Fruit fly (Drosophila melanogaster) whole organism, embryonic: ENCODE data around the gene UQCR-14L.

Experiments
- Abd-B ChIP-seq: fragments of 200-800 bp; sonication (Bioruptor generic); optimal IDR thresholded peaks from 2 replicates; lab custom pipeline; 2018; ENCODE audit warnings: missing biosample characterization, mild to moderate bottlenecking, missing genetic modification characterization, moderate library complexity
- Atf6 ChIP-seq: fragments of 200-800 bp; sonication (Bioruptor generic); IDR thresholded peaks from 2 replicates; pipeline ENCODE4 v1.3.6; 2022; ENCODE audit warnings: missing biosample characterization, missing genetic modification characterization
- B-H2 ChIP-seq: fragments of 200-800 bp; sonication (Bioruptor generic); optimal IDR thresholded peaks from 2 replicates; lab custom pipeline; 2018; ENCODE audit warnings: missing biosample characterization, mild to moderate bottlenecking, missing genetic modification characterization
- CG10267 ChIP-seq: fragments of 200-800 bp; sonication (Bioruptor generic); optimal IDR thresholded peaks from 2 replicates; lab custom pipeline; 2018; ENCODE audit warnings: missing biosample characterization, mild to moderate bottlenecking, missing genetic modification characterization, moderate library complexity
- CG10274 ChIP-seq: fragments of 200-800 bp; sonication (Bioruptor generic); optimal IDR thresholded peaks from 3 replicates; lab custom pipeline; 2017; ENCODE audit warnings: missing biosample characterization, mild to moderate bottlenecking, missing genetic modification characterization
- CG10959 ChIP-seq: fragments of 200-800 bp; sonication (Bioruptor generic); IDR thresholded peaks from 2 replicates; pipeline ENCODE4 v1.3.6; 2022; ENCODE audit warnings: missing biosample characterization, missing genetic modification characterization
- CG1233 ChIP-seq: fragments of 200-800 bp; sonication (Bioruptor generic); optimal IDR thresholded peaks from 4 replicates; lab custom pipeline; 2018; ENCODE audit warnings: missing biosample characterization, mild to moderate bottlenecking, missing genetic modification characterization
- CG12659 ChIP-seq: fragments of 200-800 bp; sonication (Bioruptor generic); optimal IDR thresholded peaks from 3 replicates; lab custom pipeline; 2017; ENCODE audit warnings: mild to moderate bottlenecking, missing biosample characterization, missing genetic modification reagents, missing genetic modification characterization
- CG12744 ChIP-seq: fragments of 200-800 bp; sonication (Bioruptor generic); optimal IDR thresholded peaks from 2 replicates; lab custom pipeline; 2016; ENCODE audit warnings: missing biosample characterization, missing genetic modification characterization
- CG13624 ChIP-seq: fragments of 200-800 bp; sonication (Bioruptor generic); optimal IDR thresholded peaks from 2 replicates; lab custom pipeline; 2016; ENCODE audit warnings: missing biosample characterization, missing genetic modification characterization
- CG14667 ChIP-seq: fragments of 200-800 bp; sonication (Bioruptor generic); IDR thresholded peaks from 2 replicates; pipeline ENCODE4 v1.3.6; 2022; ENCODE audit warnings: missing biosample characterization, missing genetic modification characterization
- CG15269 ChIP-seq: fragments of 200-800 bp; sonication (Bioruptor generic); optimal IDR thresholded peaks from 2 replicates; lab custom pipeline; 2018; ENCODE audit warnings: missing biosample characterization, mild to moderate bottlenecking, missing genetic modification characterization, moderate library complexity
- CG15601 ChIP-seq: fragments of 200-800 bp; sonication (Bioruptor generic); optimal IDR thresholded peaks from 3 replicates; lab custom pipeline; 2019; ENCODE audit warnings: missing biosample characterization, mild to moderate bottlenecking, missing genetic modification characterization, moderate library complexity
- CG1792 ChIP-seq: fragments of 200-800 bp; sonication (Bioruptor generic); optimal IDR thresholded peaks from 2 replicates; lab custom pipeline; 2016; ENCODE audit warnings: missing biosample characterization, missing genetic modification characterization
- CG18011 ChIP-seq: fragments of 200-800 bp; sonication (Bioruptor generic); optimal IDR thresholded peaks from 2 replicates; lab custom pipeline; 2017; ENCODE audit warnings: missing biosample characterization, missing genetic modification characterization, mild to moderate bottlenecking, moderate library complexity, missing genotype
- CG18764 ChIP-seq: fragments of 200-800 bp; sonication (Bioruptor generic); optimal IDR thresholded peaks from 3 replicates; lab custom pipeline; 2016; ENCODE audit warnings: missing biosample characterization, missing genetic modification characterization
- CG31365 ChIP-seq: fragments of 200-800 bp; sonication (Bioruptor generic); optimal IDR thresholded peaks from 2 replicates; lab custom pipeline; 2018; ENCODE audit warnings: missing biosample characterization, mild to moderate bottlenecking, missing genetic modification characterization
- CG3847 ChIP-seq: fragments of 200-800 bp; sonication (Bioruptor generic); IDR thresholded peaks from 2 replicates; pipeline ENCODE4 v1.3.6; 2022; ENCODE audit warnings: missing biosample characterization, missing genetic modification characterization
- CG4282 ChIP-seq: fragments of 200-800 bp; sonication (Bioruptor generic); optimal IDR thresholded peaks from 2 replicates; lab custom pipeline; 2016; ENCODE audit warnings: missing biosample characterization, missing genetic modification characterization
- CG4820 ChIP-seq: fragments of 200-800 bp; sonication (Bioruptor generic); optimal IDR thresholded peaks from 3 replicates; lab custom pipeline; 2016; ENCODE audit warnings: missing biosample characterization, missing genetic modification characterization
- CG5180 ChIP-seq: fragments of 200-800 bp; sonication (Bioruptor generic); optimal IDR thresholded peaks from 3 replicates; lab custom pipeline; 2017; ENCODE audit warnings: missing biosample characterization, missing genetic modification characterization, mild to moderate bottlenecking, moderate library complexity, missing genetic modification reagents
- CG7556 ChIP-seq: fragments of 200-800 bp; sonication (Bioruptor generic); optimal IDR thresholded peaks from 2 replicates; lab custom pipeline; 2017; ENCODE audit warnings: missing biosample characterization, mild to moderate bottlenecking, missing genetic modification characterization
- CG8765 ChIP-seq: fragments of 200-800 bp; sonication (Bioruptor generic); IDR thresholded peaks from 2 replicates; pipeline ENCODE4 v1.3.6; 2022; ENCODE audit warnings: missing biosample characterization, missing genetic modification characterization
- Dad ChIP-seq: fragments of 200-800 bp; sonication (Bioruptor generic); optimal IDR thresholded peaks from 3 replicates; lab custom pipeline; 2016; ENCODE audit warnings: missing biosample characterization, missing genetic modification characterization
- Dref ChIP-seq: fragments of 200-800 bp; sonication (Bioruptor generic); IDR thresholded peaks from 2 replicates; pipeline ENCODE4 v1.3.6; 2022; ENCODE audit warnings: missing biosample characterization, missing genetic modification characterization
- Mad ChIP-seq: fragments of 200-800 bp; sonication (Bioruptor generic); optimal IDR thresholded peaks from 2 replicates; lab custom pipeline; 2016; ENCODE audit warnings: missing biosample characterization, missing genetic modification characterization
- NC2α ChIP-seq: fragments of 200-800 bp; sonication (Bioruptor generic); optimal IDR thresholded peaks from 2 replicates; lab custom pipeline; 2016; ENCODE audit warnings: missing biosample characterization, missing genetic modification characterization
- Nf-YC ChIP-seq: fragments of 200-800 bp; optimal IDR thresholded peaks from 3 replicates; lab custom pipeline; 2019; ENCODE audit warnings: missing biosample characterization, mild to moderate bottlenecking, missing genetic modification characterization, moderate library complexity
- Rx ChIP-seq: fragments of 200-800 bp; sonication (Bioruptor generic); IDR thresholded peaks from 2 replicates; pipeline ENCODE4 v1.3.6; 2022; ENCODE audit warnings: missing biosample characterization, missing genetic modification characterization
- Sin3A ChIP-seq: fragments of >200 bp; optimal IDR thresholded peaks from 2 replicates; lab custom pipeline; 2018
- Tbp ChIP-seq: fragments of >200 bp; optimal IDR thresholded peaks from 2 replicates; lab custom pipeline; 2018; ENCODE audit warnings: missing biosample characterization, missing genetic modification characterization
- Vsx1 ChIP-seq: fragments of 200-800 bp; sonication (Bioruptor generic); optimal IDR thresholded peaks from 2 replicates; lab custom pipeline; 2017; ENCODE audit warnings: missing biosample characterization, mild to moderate bottlenecking, missing genetic modification characterization, missing genetic modification reagents
- al ChIP-seq: fragments of 200-800 bp; sonication (Bioruptor generic); IDR thresholded peaks from 2 replicates; pipeline ENCODE4 v1.3.6; 2022; ENCODE audit warnings: missing biosample characterization, missing genetic modification characterization
- crc ChIP-seq: fragments of 200-800 bp; sonication (Bioruptor generic); optimal IDR thresholded peaks from 2 replicates; lab custom pipeline; 2016; ENCODE audit warnings: missing biosample characterization, missing genetic modification characterization
- dimm ChIP-seq: fragments of 200-800 bp; sonication (Bioruptor generic); IDR thresholded peaks from 2 replicates; pipeline ENCODE4 v1.3.6; 2022; ENCODE audit warnings: missing biosample characterization, missing genetic modification characterization
- disco-r ChIP-seq: fragments of 200-800 bp; sonication (Bioruptor generic); optimal IDR thresholded peaks from 2 replicates; lab custom pipeline; 2016; ENCODE audit warnings: missing biosample characterization, missing genetic modification characterization
- eyg ChIP-seq: fragments of 200-800 bp; sonication (Bioruptor generic); optimal IDR thresholded peaks from 3 replicates; lab custom pipeline; 2016; ENCODE audit warnings: missing biosample characterization, missing genetic modification characterization
- fru ChIP-seq: fragments of >200 bp; optimal IDR thresholded peaks from 2 replicates; lab custom pipeline; 2017
- grau ChIP-seq: fragments of 200-800 bp; optimal IDR thresholded peaks from 3 replicates; lab custom pipeline; 2019; ENCODE audit warnings: missing biosample characterization, mild to moderate bottlenecking, missing genetic modification characterization, moderate library complexity
- gro ChIP-seq: fragments of 200-800 bp; sonication (Bioruptor generic); optimal IDR thresholded peaks from 2 replicates; lab custom pipeline; 2016; ENCODE audit warnings: missing biosample characterization, missing genetic modification characterization
- kah ChIP-seq: fragments of 200-800 bp; sonication (Bioruptor generic); optimal IDR thresholded peaks from 2 replicates; lab custom pipeline; 2018; ENCODE audit warnings: missing biosample characterization, mild to moderate bottlenecking, missing genetic modification characterization
- knrl ChIP-seq: fragments of 200-800 bp; sonication (Bioruptor generic); IDR thresholded peaks from 3 replicates; pipeline ENCODE4 v1.3.6; 2022; ENCODE audit warnings: missing biosample characterization, missing genetic modification characterization; ENCODE audit not compliant: partially characterized antibody
- luna ChIP-seq: fragments of 200-800 bp; sonication (Bioruptor generic); optimal IDR thresholded peaks from 2 replicates; lab custom pipeline; 2016; ENCODE audit warnings: missing biosample characterization, missing genetic modification characterization
- mam ChIP-seq: fragments of 200-800 bp; sonication (Bioruptor generic); optimal IDR thresholded peaks from 3 replicates; lab custom pipeline; 2016; ENCODE audit warnings: missing biosample characterization, missing genetic modification characterization
- psq ChIP-seq: fragments of 200-800 bp; sonication (Bioruptor generic); optimal IDR thresholded peaks from 2 replicates; lab custom pipeline; 2017; ENCODE audit warnings: missing biosample characterization, missing genetic modification characterization
- pzg ChIP-seq: fragments of 200-800 bp; sonication (Bioruptor generic); optimal IDR thresholded peaks from 3 replicates; lab custom pipeline; 2018; ENCODE audit warnings: missing biosample characterization, mild to moderate bottlenecking, missing genetic modification characterization, moderate library complexity
- seq ChIP-seq: fragments of 200-800 bp; sonication (Bioruptor generic); IDR thresholded peaks from 2 replicates; pipeline ENCODE4 v1.3.6; 2022; ENCODE audit warnings: missing biosample characterization, missing genetic modification characterization
- sug ChIP-seq: fragments of 200-800 bp; optimal IDR thresholded peaks from 2 replicates; lab custom pipeline; 2019; ENCODE audit warnings: missing biosample characterization, mild to moderate bottlenecking, missing genetic modification characterization, moderate library complexity
- tap ChIP-seq: fragments of 200-800 bp; optimal IDR thresholded peaks from 3 replicates; lab custom pipeline; 2019; ENCODE audit warnings: missing biosample characterization, mild to moderate bottlenecking, missing genetic modification characterization, moderate library complexity
- tio ChIP-seq: fragments of 200-800 bp; sonication (Bioruptor generic); optimal IDR thresholded peaks from 2 replicates; lab custom pipeline; 2017; ENCODE audit warnings: missing biosample characterization, missing genetic modification characterization, inconsistent platforms
- tx ChIP-seq: fragments of 200-800 bp; sonication (Bioruptor generic); optimal IDR thresholded peaks from 2 replicates; lab custom pipeline; 2016; ENCODE audit warnings: missing biosample characterization, missing genetic modification characterization
- yki ChIP-seq: fragments of >200 bp; optimal IDR thresholded peaks from 3 replicates; lab custom pipeline; 2018

The UQCR-14L gene

dm6 chr3R:28335462-28335998 lies 41.7 kb downstream of the UQCR-14L start (continued):
- peak; percentile 78 for TF ChIP-seq CG12659 (GFP tag; lab: Kevin White, UChicago)
- peak; percentile 47 for TF ChIP-seq CG31365 (tag; lab: Kevin White, UChicago)
- TF ChIP-seq Atf6 (GFP tag; lab: Robert Waterston, UW): peak; percentile 65; the same call in 1 of the 2 replicates
- TF ChIP-seq fru: peak; percentile 24
- TF ChIP-seq CG1233 (GFP tag; lab: Kevin White, UChicago): peak; percentile 60
- TF ChIP-seq CG1792 (GFP tag; lab: Kevin White, UChicago): peak; percentile 67
- TF ChIP-seq CG18011 (GFP tag; lab: Kevin White, UChicago): peak; percentile 48
- peak; percentile 49 for TF ChIP-seq tio (GFP tag; lab: Kevin White, UChicago)
- peak; percentile 83 for TF ChIP-seq mam
- peak; percentile 81 for TF ChIP-seq sug (tag; lab: Kevin White, UChicago)
- peak; percentile 68 for TF ChIP-seq Abd-B (GFP tag; lab: Kevin White, UChicago)
- peak; percentile 75 for TF ChIP-seq gro (GFP tag; lab: Kevin White, UChicago)
- TF ChIP-seq psq (GFP tag; lab: Kevin White, UChicago): no peak
- TF ChIP-seq CG14667 (GFP tag; lab: Robert Waterston, UW): no peak
- peak; percentile 19 for TF ChIP-seq CG4282 (GFP tag; lab: Kevin White, UChicago)
- TF ChIP-seq luna (GFP tag; lab: Kevin White, UChicago): no peak
- TF ChIP-seq yki (lab: Kevin White, UChicago): no peak
- peak; percentile 14 for TF ChIP-seq CG12744 (GFP tag; lab: Kevin White, UChicago)
- peak; percentile 70 for TF ChIP-seq NC2α (GFP tag; lab: Kevin White, UChicago)
- peak; percentile 44; the same call in 2 of the 3 replicates for TF ChIP-seq knrl (GFP tag; lab: Robert Waterston, UW)
- peak; percentile 86 for TF ChIP-seq CG13624 (GFP tag; lab: Kevin White, UChicago)
- peak; percentile 86 for TF ChIP-seq B-H2
- peak; percentile 55 for TF ChIP-seq CG10959
- TF ChIP-seq eyg (GFP tag; lab: Kevin White, UChicago): peak; percentile 56
- peak; percentile 59 for TF ChIP-seq CG5180 (GFP tag; lab: Kevin White, UChicago)
- peak; percentile 27 for TF ChIP-seq Mad (GFP tag; lab: Kevin White, UChicago)
- peak; percentile 51 for TF ChIP-seq CG3847 (GFP tag; lab: Robert Waterston, UW)
- no peak for TF ChIP-seq dimm (GFP tag; lab: Robert Waterston, UW)
- TF ChIP-seq Dref (GFP tag; lab: Robert Waterston, UW): peak; percentile 48
- TF ChIP-seq al (GFP tag; lab: Robert Waterston, UW): peak; percentile 44; the same call in 1 of the 2 replicates
- peak; percentile 62 for TF ChIP-seq disco-r
- TF ChIP-seq Nf-YC (tag; lab: Kevin White, UChicago): peak; percentile 77
- TF ChIP-seq seq (GFP tag; lab: Robert Waterston, UW): no peak; the same call in 1 of the 2 replicates
- peak; percentile 42; the same call in 1 of the 2 replicates for TF ChIP-seq CG8765
- TF ChIP-seq CG15601 (tag; lab: Kevin White, UChicago): peak; percentile 78
- TF ChIP-seq pzg (GFP tag; lab: Kevin White, UChicago): peak; percentile 77
- peak; percentile 51 for TF ChIP-seq tx
- peak; percentile 65 for TF ChIP-seq CG7556 (GFP tag; lab: Kevin White, UChicago)
- TF ChIP-seq CG4820 (GFP tag; lab: Kevin White, UChicago): peak; percentile 65
- peak; percentile 52 for TF ChIP-seq Dad (GFP tag; lab: Kevin White, UChicago)
- peak; percentile 21 for TF ChIP-seq kah (GFP tag; lab: Kevin White, UChicago)
- TF ChIP-seq Vsx1 (GFP tag; lab: Kevin White, UChicago): no peak
- TF ChIP-seq CG10267 (tag; lab: Kevin White, UChicago): peak; percentile 73
- TF ChIP-seq CG18764: peak; percentile 73
- peak; percentile 68 for TF ChIP-seq CG15269 (tag; lab: Kevin White, UChicago)
- peak; percentile 34 for TF ChIP-seq tap (tag; lab: Kevin White, UChicago)
- peak; percentile 73 for TF ChIP-seq grau (tag; lab: Kevin White, UChicago)
- peak; percentile 91 for TF ChIP-seq Sin3A
- TF ChIP-seq crc (GFP tag; lab: Kevin White, UChicago): peak; percentile 77
- peak; percentile 39; the same call in 1 of the 2 replicates for TF ChIP-seq Rx (GFP tag; lab: Robert Waterston, UW)
- no peak for TF ChIP-seq Tbp
- peak; percentile 44 for TF ChIP-seq CG10274 (GFP tag; lab: Kevin White, UChicago)
